Worm (Caenorhabditis elegans): ENCODE results near the gene cutc-1.

The cutc-1 gene

DNA sequence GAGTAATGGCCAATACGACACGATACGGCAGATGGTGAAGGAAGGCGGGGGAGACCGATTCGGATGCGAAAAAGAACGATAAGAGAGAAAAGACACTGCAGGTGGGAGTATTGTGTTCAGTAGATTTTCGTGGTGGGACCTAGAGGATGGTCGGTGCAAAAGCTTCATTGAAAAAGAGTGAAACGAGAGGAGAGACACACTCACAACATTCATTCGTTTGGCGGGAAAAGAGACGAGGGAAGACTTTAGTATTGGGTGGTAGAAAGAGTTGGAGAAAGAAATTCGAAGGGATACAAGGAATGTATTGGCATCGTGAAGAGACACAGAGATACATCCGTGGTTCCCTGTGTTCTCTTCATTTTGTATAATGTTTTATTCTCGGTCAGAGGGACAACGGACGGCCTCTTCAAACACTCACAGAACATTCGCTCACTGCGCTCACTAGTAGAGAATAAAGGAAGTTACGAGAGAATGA lies 47.0 kb downstream of the cutc-1 start:
- TF ChIP-seq B0336.3 (GFP tag; IDR thresholded peaks at IDR 0.05): peak; percentile 62; the same call in 1 of the 2 replicates
- no peak for TF ChIP-seq F57C9.4 (tag; optimal IDR thresholded peaks at IDR 0.05)
- no peak for TF ChIP-seq ztf-22 (GFP tag; optimal IDR thresholded peaks at IDR 0.05)
- TF ChIP-seq lsl-1 (GFP tag; optimal IDR thresholded peaks at IDR 0.05): no peak
- TF ChIP-seq unc-130 (GFP tag; optimal IDR thresholded peaks at IDR 0.05): no peak
- TF ChIP-seq nfyb-1 (GFP tag; IDR thresholded peaks at IDR 0.05): 0 out of 2 replicates have a peak, but pooled peaks have one; percentile 54
- TF ChIP-seq F55B11.4 (tag; optimal IDR thresholded peaks at IDR 0.05; ENCODE audit: borderline replicate concordance, insufficient read depth): no peak
- TF ChIP-seq tbp1 (GFP tag; optimal IDR thresholded peaks at IDR 0.05): no peak
- no peak for TF ChIP-seq F57A8.1 (GFP tag; optimal IDR thresholded peaks at IDR 0.05)
- no peak for TF ChIP-seq ccch-3 (GFP tag; optimal IDR thresholded peaks at IDR 0.05)
- TF ChIP-seq chd-7 (tag; optimal IDR thresholded peaks at IDR 0.05): peak; percentile 24
- TF ChIP-seq F49E8.2 (tag; optimal IDR thresholded peaks at IDR 0.05; ENCODE audit: insufficient read depth): no peak
- no peak for TF ChIP-seq T26A5.8 (tag; optimal IDR thresholded peaks at IDR 0.05)
- TF ChIP-seq hrde-1 (tag; optimal IDR thresholded peaks at IDR 0.05; ENCODE audit: borderline replicate concordance): no peak
- TF ChIP-seq ceh-40 (GFP tag; IDR thresholded peaks at IDR 0.05): no peak
- peak in 1 of 2 experiments; percentile 44 for TF ChIP-seq let-607 (tag; optimal IDR thresholded peaks at IDR 0.05)
- peak; percentile 34 for TF ChIP-seq repo-1 (tag; optimal IDR thresholded peaks at IDR 0.05)
- no peak for TF ChIP-seq F22D6.2 (tag; optimal IDR thresholded peaks at IDR 0.05)
- no peak for TF ChIP-seq B0019.2 (GFP tag; conservative IDR thresholded peaks at IDR 0.05)
- peak; percentile 44 for TF ChIP-seq ztf-26 (tag; optimal IDR thresholded peaks at IDR 0.05)
- no peak for TF ChIP-seq atf-7 (tag; optimal IDR thresholded peaks at IDR 0.05)
- no peak for TF ChIP-seq dpff-1 (tag; optimal IDR thresholded peaks at IDR 0.05)
- TF ChIP-seq dpl-1 (GFP tag; optimal IDR thresholded peaks at IDR 0.05): peak; percentile 31
- TF ChIP-seq lsy-27 (tag; optimal IDR thresholded peaks at IDR 0.05; ENCODE audit: borderline replicate concordance, insufficient read depth): no peak
- peak; percentile 47; the same call in 1 of the 2 replicates for TF ChIP-seq mcd-1 (GFP tag; IDR thresholded peaks at IDR 0.05)
- no peak for TF ChIP-seq akir-1 (GFP tag; optimal IDR thresholded peaks at IDR 0.05)
- TF ChIP-seq ztf-25 (GFP tag; IDR thresholded peaks at IDR 0.05): no peak
- TF ChIP-seq madf-3 (GFP tag; IDR thresholded peaks at IDR 0.05): no peak
- TF ChIP-seq B0261.1 (tag; optimal IDR thresholded peaks at IDR 0.05): no peak
- TF ChIP-seq madf-8 (GFP tag; conservative IDR thresholded peaks at IDR 0.05): no peak
- no peak for TF ChIP-seq ztf-28 (GFP tag; IDR thresholded peaks at IDR 0.05)
- no peak for TF ChIP-seq snpc-1.1 (tag; optimal IDR thresholded peaks at IDR 0.05; ENCODE audit: insufficient read depth)
- TF ChIP-seq zim-3 (tag; optimal IDR thresholded peaks at IDR 0.05): no peak
- no peak for TF ChIP-seq rpc-1 (optimal IDR thresholded peaks at IDR 0.05)
- no peak for TF ChIP-seq rpc-1 (tag; optimal IDR thresholded peaks at IDR 0.05)
- TF ChIP-seq F37B4.10 (GFP tag; IDR thresholded peaks at IDR 0.05): no peak
- peak; percentile 65 for TF ChIP-seq ceh-27 (GFP tag; optimal IDR thresholded peaks at IDR 0.05)
- TF ChIP-seq mel-28 (tag; optimal IDR thresholded peaks at IDR 0.05; ENCODE audit: borderline replicate concordance): no peak
- TF ChIP-seq unc-62 (GFP tag; optimal IDR thresholded peaks at IDR 0.05): no peak
- TF ChIP-seq F52B5.7 (tag; optimal IDR thresholded peaks at IDR 0.05): no peak
- TF ChIP-seq nfya-2 (GFP tag; IDR thresholded peaks at IDR 0.05): no peak
- no peak for TF ChIP-seq tbx-9 (tag; optimal IDR thresholded peaks at IDR 0.05; ENCODE audit: borderline replicate concordance)
- TF ChIP-seq lin-40 (tag; optimal IDR thresholded peaks at IDR 0.05): peak; percentile 57
- no peak for TF ChIP-seq F23B12.7 (tag; optimal IDR thresholded peaks at IDR 0.05; ENCODE audit: insufficient read depth)
- TF ChIP-seq C06A6.2 (GFP tag; conservative IDR thresholded peaks at IDR 0.05): no peak
- TF ChIP-seq xnd-1 (tag; optimal IDR thresholded peaks at IDR 0.05): no peak
- TF ChIP-seq Y95B8A.8 (GFP tag; IDR thresholded peaks at IDR 0.05): no peak
- TF ChIP-seq F33H1.4 (GFP tag; IDR thresholded peaks at IDR 0.05): peak; percentile 22; the same call in 1 of the 2 replicates

All from whole organism, young adult.